Fruit fly (Drosophila melanogaster): ENCODE data around the gene slmo.

The slmo gene

DNA sequence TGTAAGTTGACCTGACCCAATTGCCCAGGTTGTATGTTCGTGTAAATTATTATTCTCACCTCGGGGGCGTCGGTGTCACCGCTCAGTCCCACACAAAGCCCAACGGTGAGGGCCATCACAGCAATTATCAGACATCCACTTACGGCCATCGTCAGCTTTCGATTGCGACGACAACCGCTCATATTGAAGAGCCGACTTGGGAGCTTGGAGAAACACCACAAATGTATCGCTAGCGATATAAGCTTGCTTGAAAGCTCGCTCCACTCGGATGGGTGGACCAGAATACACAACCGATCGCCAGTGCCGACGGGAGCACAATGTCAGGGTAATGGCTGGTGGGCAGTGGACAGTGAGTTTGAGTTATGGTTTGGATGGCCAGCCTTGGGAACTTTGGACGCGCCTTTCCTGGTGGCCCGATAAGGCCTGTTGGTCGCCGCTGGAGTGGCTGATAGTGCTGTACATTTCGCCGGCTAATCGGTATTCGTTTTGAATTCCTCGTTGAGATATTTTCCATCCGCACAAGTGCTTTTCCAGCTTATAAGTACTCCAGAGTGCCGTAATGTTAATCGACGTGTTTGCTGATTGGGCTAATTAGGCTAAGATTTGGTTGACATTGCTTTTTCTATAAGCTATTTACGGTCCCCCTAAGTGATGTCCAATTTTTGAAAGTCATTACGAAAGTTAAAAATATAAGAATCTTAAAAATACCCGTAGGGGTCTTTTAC, 41.8 kb downstream of the slmo start, which contains the start of gene Gal:
TSS of gene Gal (minus strand) at position 320 of the 725 bp plus-strand sequence.
- TF ChIP-seq Mnt (GFP tag; optimal IDR thresholded peaks at IDR 0.05) (no peak), CG12768 (GFP tag; optimal IDR thresholded peaks at IDR 0.05) (peak; percentile 27), CG33017 (tag; optimal IDR thresholded peaks at IDR 0.05) (no peak), toe (GFP tag; optimal IDR thresholded peaks at IDR 0.05) (no peak), CG5204 (GFP tag; optimal IDR thresholded peaks at IDR 0.05) (no peak), bab1 (GFP tag; optimal IDR thresholded peaks at IDR 0.05) (no peak)

DNA sequence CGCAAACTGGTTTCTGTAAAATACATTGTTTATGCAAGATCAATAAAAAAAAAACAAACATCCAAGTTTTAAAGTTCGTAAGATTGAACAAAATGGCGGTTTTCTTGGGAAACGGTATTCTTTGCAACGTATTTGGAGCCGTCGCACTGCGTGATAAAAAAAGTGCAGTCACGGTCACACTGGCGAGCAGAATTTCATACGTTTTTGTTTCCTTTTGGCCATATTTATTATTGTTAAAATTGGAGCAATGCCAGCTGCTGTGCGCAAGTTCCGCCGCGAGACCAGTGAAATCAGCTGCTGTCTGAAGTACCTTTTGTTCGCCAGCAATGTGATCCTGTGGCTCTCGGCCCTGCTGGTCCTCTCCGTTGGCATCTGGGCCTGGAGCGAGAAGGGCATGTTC, 48.4 kb downstream of the slmo start, which contains the start of gene Tsp26A:
TSS of gene Tsp26A (plus strand) at position 164 of the 400 bp plus-strand sequence.
- TF ChIP-seq cic (GFP tag; optimal IDR thresholded peaks at IDR 0.05): no peak
- no peak for TF ChIP-seq Mnt (GFP tag; optimal IDR thresholded peaks at IDR 0.05)
- no peak for TF ChIP-seq CG5204 (GFP tag; optimal IDR thresholded peaks at IDR 0.05)
- TF ChIP-seq CG33017 (tag; optimal IDR thresholded peaks at IDR 0.05): no peak
- TF ChIP-seq CG11617 (GFP tag; optimal IDR thresholded peaks at IDR 0.05): no peak
- TF ChIP-seq tj (GFP tag; optimal IDR thresholded peaks at IDR 0.05): no peak
- no peak for TF ChIP-seq CG12768 (GFP tag; optimal IDR thresholded peaks at IDR 0.05)
- no peak for TF ChIP-seq pad (GFP tag; optimal IDR thresholded peaks at IDR 0.05)
- TF ChIP-seq Clk (GFP tag; optimal IDR thresholded peaks at IDR 0.05): no peak
- no peak for TF ChIP-seq CG7101 (tag; optimal IDR thresholded peaks at IDR 0.05)

DNA sequence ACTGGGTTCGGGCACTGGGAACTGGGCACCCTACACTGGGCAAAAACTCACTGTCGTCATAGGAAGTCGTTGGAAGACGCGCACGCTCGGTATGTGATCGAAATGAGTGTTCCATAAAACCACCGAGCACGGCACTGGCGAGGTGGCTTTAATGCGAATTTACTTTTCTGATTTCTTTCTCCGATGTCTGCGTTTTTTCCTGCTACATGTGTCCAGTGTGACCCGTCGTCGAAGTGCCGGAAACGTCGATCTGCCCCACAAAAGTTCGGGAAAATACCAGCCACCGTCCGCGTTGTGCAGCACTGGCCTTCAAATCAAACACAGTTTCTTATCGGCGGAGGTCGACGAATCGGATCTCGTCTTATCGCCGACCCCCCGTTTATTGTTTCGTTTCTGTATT, 49.3 kb downstream of the slmo start, which contains the start of gene Kdm5:
TSS of gene Kdm5 (minus strand) at position 255 of the 400 bp plus-strand sequence.
- TF ChIP-seq toe (GFP tag; optimal IDR thresholded peaks at IDR 0.05) (no peak), bab1 (GFP tag; optimal IDR thresholded peaks at IDR 0.05) (peak; percentile 38), tj (GFP tag; optimal IDR thresholded peaks at IDR 0.05) (peak; percentile 10), Crg-1 (GFP tag; optimal IDR thresholded peaks at IDR 0.05) (peak; percentile 72), cnc (optimal IDR thresholded peaks at IDR 0.05) (no peak), Mnt (GFP tag; optimal IDR thresholded peaks at IDR 0.05) (peak; percentile 76), pad (GFP tag; optimal IDR thresholded peaks at IDR 0.05) (peak; percentile 40), CG33017 (tag; optimal IDR thresholded peaks at IDR 0.05) (peak; percentile 39), ovo (GFP tag; optimal IDR thresholded peaks at IDR 0.05) (no peak), kay (GFP tag; ENCODE audit: borderline replicate concordance) (no peak), CG5204 (GFP tag; optimal IDR thresholded peaks at IDR 0.05) (no peak), CG11617 (GFP tag; optimal IDR thresholded peaks at IDR 0.05) (no peak), Clk (GFP tag; optimal IDR thresholded peaks at IDR 0.05) (peak; percentile 8), CG14711 (tag; optimal IDR thresholded peaks at IDR 0.05) (peak; percentile 32), CG12768 (GFP tag; optimal IDR thresholded peaks at IDR 0.05) (peak; percentile 24), CG1620 (GFP tag; optimal IDR thresholded peaks at IDR 0.05) (peak; percentile 28), CG7045 (GFP tag; optimal IDR thresholded peaks at IDR 0.05) (no peak), CG7101 (tag; optimal IDR thresholded peaks at IDR 0.05) (peak; percentile 66), cic (GFP tag; optimal IDR thresholded peaks at IDR 0.05) (peak; percentile 32), Hr96 (GFP tag; optimal IDR thresholded peaks at IDR 0.05) (no peak)

DNA sequence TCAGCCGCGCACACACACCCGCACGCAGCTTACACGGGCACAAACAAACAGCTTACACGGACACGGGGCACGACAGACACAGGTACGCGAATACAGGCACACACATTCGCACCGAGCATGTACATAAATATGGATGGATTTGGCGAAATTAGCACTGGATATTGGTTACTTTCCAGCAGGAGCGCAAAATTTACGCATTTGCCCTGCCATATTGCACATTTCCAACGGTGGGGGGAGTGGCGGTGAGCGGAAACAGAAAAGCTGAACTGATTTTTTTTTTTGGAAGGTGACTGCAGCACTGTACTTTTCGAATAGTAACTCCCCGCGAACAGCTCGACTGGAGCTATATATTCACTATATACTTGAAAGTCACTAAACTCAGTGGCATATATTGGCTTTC, 50.1 kb downstream of the slmo start:
- TF ChIP-seq CG1620 (GFP tag; optimal IDR thresholded peaks at IDR 0.05) (no peak), tj (GFP tag; optimal IDR thresholded peaks at IDR 0.05) (no peak), Mnt (GFP tag; optimal IDR thresholded peaks at IDR 0.05) (no peak), CG33017 (tag; optimal IDR thresholded peaks at IDR 0.05) (no peak), pad (GFP tag; optimal IDR thresholded peaks at IDR 0.05) (no peak), CG14711 (tag; optimal IDR thresholded peaks at IDR 0.05) (no peak), Hr96 (GFP tag; optimal IDR thresholded peaks at IDR 0.05) (no peak), CG7101 (tag; optimal IDR thresholded peaks at IDR 0.05) (no peak), Clk (GFP tag; optimal IDR thresholded peaks at IDR 0.05) (no peak), ovo (GFP tag; optimal IDR thresholded peaks at IDR 0.05) (no peak), CG7045 (GFP tag; optimal IDR thresholded peaks at IDR 0.05) (no peak)

DNA sequence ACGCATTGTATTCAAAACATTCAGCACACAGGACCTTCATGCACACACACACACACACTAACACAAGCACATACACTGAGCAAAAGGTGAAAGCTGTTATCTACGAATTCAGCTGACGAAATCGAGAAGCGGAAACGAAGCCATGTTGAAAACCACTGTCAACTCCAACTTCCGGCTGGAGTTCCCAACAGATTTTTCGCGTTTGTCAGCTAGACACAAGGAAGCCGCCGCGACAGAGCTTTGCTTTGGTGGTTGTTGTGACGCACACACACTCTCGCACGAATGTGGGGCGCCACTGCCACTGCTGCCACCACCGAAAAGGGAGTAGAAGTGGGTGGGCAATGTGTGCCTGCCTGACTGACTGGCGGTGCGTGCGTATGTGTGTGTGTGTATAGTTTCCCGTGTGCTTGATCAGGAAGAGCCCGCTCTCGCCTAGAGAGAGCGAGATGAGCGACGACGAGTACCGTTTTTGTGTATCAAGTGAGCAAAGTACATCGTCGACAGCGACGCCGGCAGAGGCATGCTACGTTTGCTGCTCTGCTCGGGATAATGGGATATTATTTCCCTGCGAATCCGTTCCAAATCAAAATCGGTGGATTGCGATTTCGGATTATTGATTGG, 50.8 kb downstream of the slmo start:
- no peak for TF ChIP-seq Crg-1 (GFP tag; optimal IDR thresholded peaks at IDR 0.05)
- no peak for TF ChIP-seq CG33017 (tag; optimal IDR thresholded peaks at IDR 0.05)
- TF ChIP-seq Hr96 (GFP tag; optimal IDR thresholded peaks at IDR 0.05): no peak
- no peak for TF ChIP-seq bab1 (GFP tag; optimal IDR thresholded peaks at IDR 0.05)
- no peak for TF ChIP-seq CG7045 (GFP tag; optimal IDR thresholded peaks at IDR 0.05)
- TF ChIP-seq kay (GFP tag; ENCODE audit: borderline replicate concordance): no peak
- no peak for TF ChIP-seq cnc (optimal IDR thresholded peaks at IDR 0.05)
- no peak for TF ChIP-seq CG11617 (GFP tag; optimal IDR thresholded peaks at IDR 0.05)
- TF ChIP-seq ovo (GFP tag; optimal IDR thresholded peaks at IDR 0.05): no peak
- TF ChIP-seq Clk (GFP tag; optimal IDR thresholded peaks at IDR 0.05): no peak
- TF ChIP-seq CG14711 (tag; optimal IDR thresholded peaks at IDR 0.05): no peak
- no peak for TF ChIP-seq pad (GFP tag; optimal IDR thresholded peaks at IDR 0.05)
- TF ChIP-seq tj (GFP tag; optimal IDR thresholded peaks at IDR 0.05): no peak
- TF ChIP-seq CG1620 (GFP tag; optimal IDR thresholded peaks at IDR 0.05): no peak
- no peak for TF ChIP-seq toe (GFP tag; optimal IDR thresholded peaks at IDR 0.05)
- no peak for TF ChIP-seq CG7101 (tag; optimal IDR thresholded peaks at IDR 0.05)
- TF ChIP-seq CG12768 (GFP tag; optimal IDR thresholded peaks at IDR 0.05): no peak
- no peak for TF ChIP-seq CG5204 (GFP tag; optimal IDR thresholded peaks at IDR 0.05)
- TF ChIP-seq Mnt (GFP tag; optimal IDR thresholded peaks at IDR 0.05): no peak

All from whole organism, adult.